Worm (Caenorhabditis elegans) whole organism, L2 larva: Measurements from ENCODE around the gene Y46G5A.39.

Experiments used
- lin-39 ChIP-seq: fragments of 150-350 bp; optimal IDR thresholded peaks from 2 replicates; lab custom pipeline; 2014; ENCODE audit warnings: missing biosample characterization, missing genetic modification reagents, missing genetic modification characterization
- zag-1 ChIP-seq: fragments of 150-350 bp; optimal IDR thresholded peaks from 2 replicates; lab custom pipeline; 2014; ENCODE audit warnings: missing biosample characterization, missing genetic modification characterization

The Y46G5A.39 gene

ce11 chrII:12711490-12711889 is 42.1 kb downstream of the Y46G5A.39 start:
- TF ChIP-seq lin-39 (tag; lab: Kevin White, UChicago): no peak
- peak; percentile 5 for TF ChIP-seq zag-1 (tag; lab: Kevin White, UChicago)
